Fruit fly (Drosophila melanogaster) whole organism, embryonic: ENCODE data around the gene CG10492.
A peak's percentile ranks its signal among the peaks of the same experiment; 100 is the strongest.

Source experiments
- Bgb ChIP-seq: fragments of 200-800 bp; sonication (Bioruptor generic); IDR thresholded peaks from 2 replicates; pipeline ENCODE4 v1.3.6; 2022; ENCODE audit warnings: missing biosample characterization, missing genetic modification characterization; ENCODE audit not compliant: partially characterized antibody
- CG10267 ChIP-seq: fragments of 200-800 bp; sonication (Bioruptor generic); optimal IDR thresholded peaks from 2 replicates; lab custom pipeline; 2018; ENCODE audit warnings: missing biosample characterization, mild to moderate bottlenecking, missing genetic modification characterization, moderate library complexity
- CG13424 ChIP-seq: fragments of 200-800 bp; sonication (Bioruptor generic); optimal IDR thresholded peaks from 2 replicates; lab custom pipeline; 2019; ENCODE audit warnings: missing biosample characterization, mild to moderate bottlenecking, missing genetic modification characterization, moderate library complexity
- CG15269 ChIP-seq: fragments of 200-800 bp; sonication (Bioruptor generic); optimal IDR thresholded peaks from 2 replicates; lab custom pipeline; 2018; ENCODE audit warnings: missing biosample characterization, mild to moderate bottlenecking, missing genetic modification characterization, moderate library complexity
- CG15514 ChIP-seq: fragments of 200-800 bp; sonication (Bioruptor generic); optimal IDR thresholded peaks from 3 replicates; lab custom pipeline; 2017; ENCODE audit warnings: missing biosample characterization, missing genetic modification characterization, mild to moderate bottlenecking, moderate library complexity, missing genetic modification reagents
- CG1603 ChIP-seq: fragments of 200-800 bp; sonication (Bioruptor generic); optimal IDR thresholded peaks from 2 replicates; lab custom pipeline; 2019; ENCODE audit warnings: missing biosample characterization, mild to moderate bottlenecking, missing genetic modification characterization, moderate library complexity
- CG2199 ChIP-seq: fragments of 200-800 bp; sonication (Bioruptor generic); IDR thresholded peaks from 3 replicates; pipeline ENCODE4 v1.3.6; 2022; ENCODE audit warnings: missing biosample characterization, missing genetic modification characterization
- CG32532 ChIP-seq: fragments of 200-800 bp; sonication (Bioruptor generic); IDR thresholded peaks from 2 replicates; pipeline ENCODE4 v1.3.6; 2022; ENCODE audit warnings: missing biosample characterization, missing genetic modification characterization
- CG34224 ChIP-seq: fragments of 200-800 bp; sonication (Bioruptor generic); IDR thresholded peaks from 3 replicates; pipeline ENCODE4 v1.3.6; 2022; ENCODE audit warnings: missing biosample characterization, missing genetic modification characterization; ENCODE audit not compliant: partially characterized antibody
- CG34422 ChIP-seq: fragments of 200-800 bp; sonication (Bioruptor generic); IDR thresholded peaks from 3 replicates; pipeline ENCODE4 v1.3.6; 2022; ENCODE audit warnings: missing biosample characterization, missing genetic modification characterization
- CG3726 ChIP-seq: fragments of 200-800 bp; sonication (Bioruptor generic); IDR thresholded peaks from 3 replicates; pipeline ENCODE4, ENCODE4 v1.3.6; 2022; ENCODE audit warnings: missing biosample characterization, missing genetic modification characterization
- CG42726 ChIP-seq: fragments of 200-800 bp; sonication (Bioruptor generic); IDR thresholded peaks from 2 replicates; pipeline ENCODE4 v1.3.6; 2022; ENCODE audit warnings: missing biosample characterization, missing genetic modification characterization; ENCODE audit not compliant: partially characterized antibody
- CG7271 ChIP-seq: fragments of 200-800 bp; sonication (Bioruptor generic); optimal IDR thresholded peaks from 2 replicates; lab custom pipeline; 2018; ENCODE audit warnings: missing biosample characterization, mild to moderate bottlenecking, missing genetic modification characterization, moderate library complexity
- CG7839 ChIP-seq: fragments of 200-800 bp; sonication (Bioruptor generic); optimal IDR thresholded peaks from 3 replicates; lab custom pipeline; 2018; ENCODE audit warnings: missing biosample characterization, mild to moderate bottlenecking, missing genetic modification characterization, moderate library complexity
- CG7963 ChIP-seq: fragments of 200-800 bp; sonication (Bioruptor generic); IDR thresholded peaks from 3 replicates; pipeline ENCODE4 v1.3.6; 2022; ENCODE audit warnings: missing biosample characterization, missing genetic modification characterization; ENCODE audit not compliant: partially characterized antibody
- CHES-1-like ChIP-seq: fragments of 200-800 bp; sonication (Bioruptor generic); optimal IDR thresholded peaks from 2 replicates; lab custom pipeline; 2016; ENCODE audit warnings: missing biosample characterization, missing genetic modification characterization
- E2f2 ChIP-seq: fragments of 200-800 bp; sonication (Bioruptor generic); IDR thresholded peaks from 2 replicates; pipeline ENCODE4 v1.3.6; 2022; ENCODE audit warnings: missing biosample characterization, missing genetic modification characterization
- Ets97D ChIP-seq: fragments of 200-800 bp; sonication (Bioruptor generic); optimal IDR thresholded peaks from 3 replicates; lab custom pipeline; 2016; ENCODE audit warnings: missing biosample characterization, missing genetic modification characterization
- GATAe ChIP-seq: fragments of 200-800 bp; sonication (Bioruptor generic); conservative IDR thresholded peaks from 2 replicates; pipeline ENCODE4 v1.3.6; 2022; ENCODE audit warnings: missing biosample characterization, missing genetic modification characterization
- HLH4C ChIP-seq: fragments of 200-800 bp; sonication (Bioruptor generic); IDR thresholded peaks from 3 replicates; pipeline ENCODE4 v1.3.6; 2022; ENCODE audit warnings: missing biosample characterization, missing genetic modification characterization; ENCODE audit not compliant: partially characterized antibody
- Max ChIP-seq: fragments of 200-800 bp; sonication (Bioruptor generic); optimal IDR thresholded peaks from 2 replicates; lab custom pipeline; 2016; ENCODE audit warnings: missing biosample characterization, mild to moderate bottlenecking, missing genetic modification characterization
- Med ChIP-seq: fragments of 200-800 bp; sonication (Bioruptor generic); peaks from one replicate; lab custom pipeline; 2016; ENCODE audit warnings: missing biosample characterization, missing genetic modification characterization, mild to moderate bottlenecking, inconsistent platforms, moderate library complexity
- Neu2 ChIP-seq: fragments of 200-800 bp; sonication (Bioruptor generic); optimal IDR thresholded peaks from 3 replicates; lab custom pipeline; 2016; ENCODE audit warnings: missing biosample characterization, missing genetic modification characterization, borderline replicate concordance
- Oaz ChIP-seq: fragments of 200-800 bp; sonication (Bioruptor generic); IDR thresholded peaks from 2 replicates; pipeline ENCODE4 v1.3.6; 2022; ENCODE audit warnings: missing biosample characterization, missing genetic modification characterization
- Scr ChIP-seq: fragments of 200-800 bp; sonication (Bioruptor generic); IDR thresholded peaks from 2 replicates; pipeline ENCODE4 v1.3.6; 2022; ENCODE audit warnings: missing biosample characterization, missing genetic modification characterization; ENCODE audit not compliant: partially characterized antibody
- Sin3A ChIP-seq: fragments of >200 bp; optimal IDR thresholded peaks from 2 replicates; lab custom pipeline; 2018
- Six4 ChIP-seq: fragments of 200-800 bp; sonication (Bioruptor generic); optimal IDR thresholded peaks from 2 replicates; lab custom pipeline; 2016; ENCODE audit warnings: missing biosample characterization, missing genetic modification characterization
- Vsx1 ChIP-seq: fragments of 200-800 bp; sonication (Bioruptor generic); optimal IDR thresholded peaks from 2 replicates; lab custom pipeline; 2017; ENCODE audit warnings: missing biosample characterization, mild to moderate bottlenecking, missing genetic modification characterization, missing genetic modification reagents
- Xbp1 ChIP-seq: fragments of 200-800 bp; sonication (Bioruptor generic); optimal IDR thresholded peaks from 3 replicates; lab custom pipeline; 2016; ENCODE audit warnings: missing biosample characterization, mild to moderate bottlenecking, missing genetic modification characterization
- amos ChIP-seq: fragments of 200-800 bp; sonication (Bioruptor generic); IDR thresholded peaks from 2 replicates; pipeline ENCODE4 v1.3.6; 2022; ENCODE audit warnings: missing biosample characterization, missing genetic modification characterization; ENCODE audit not compliant: partially characterized antibody
- cad ChIP-seq: fragments of >200 bp; optimal IDR thresholded peaks from 2 replicates; lab custom pipeline; 2017; ENCODE audit warnings: missing biosample characterization, missing genetic modification characterization
- chif ChIP-seq, 2 experiments: fragments of 200-800 bp; sonication (Bioruptor generic); optimal IDR thresholded peaks; 3 replicates each; lab custom pipeline; 2016; ENCODE audit warnings: missing biosample characterization in 2 of 2, missing genetic modification characterization in 2 of 2
- chinmo ChIP-seq: fragments of 200-800 bp; sonication (Bioruptor generic); IDR thresholded peaks from 4 replicates; pipeline ENCODE4 v1.3.6; 2022; ENCODE audit warnings: missing biosample characterization, missing genetic modification characterization; ENCODE audit not compliant: partially characterized antibody
- dati ChIP-seq: fragments of 200-800 bp; sonication (Bioruptor generic); IDR thresholded peaks from 2 replicates; pipeline ENCODE4 v1.3.6; 2022; ENCODE audit warnings: missing biosample characterization, missing genetic modification characterization
- dmrt99B ChIP-seq: fragments of 200-800 bp; sonication (Bioruptor generic); optimal IDR thresholded peaks from 2 replicates; lab custom pipeline; 2018; ENCODE audit warnings: missing biosample characterization, mild to moderate bottlenecking, missing genetic modification characterization, moderate library complexity
- en ChIP-seq: fragments of 200-800 bp; sonication (Bioruptor generic); optimal IDR thresholded peaks from 2 replicates; lab custom pipeline; 2016; ENCODE audit warnings: missing biosample characterization, missing genetic modification characterization
- exex ChIP-seq: fragments of 200-800 bp; sonication (Bioruptor generic); optimal IDR thresholded peaks from 4 replicates; lab custom pipeline; 2018; ENCODE audit warnings: missing biosample characterization, mild to moderate bottlenecking, missing genetic modification characterization, moderate library complexity
- grau ChIP-seq: fragments of 200-800 bp; optimal IDR thresholded peaks from 3 replicates; lab custom pipeline; 2019; ENCODE audit warnings: missing biosample characterization, mild to moderate bottlenecking, missing genetic modification characterization, moderate library complexity
- hbn ChIP-seq: fragments of 200-800 bp; sonication (Bioruptor generic); IDR thresholded peaks from 2 replicates; pipeline ENCODE4 v1.3.6; 2022; ENCODE audit warnings: missing biosample characterization, missing genetic modification characterization; ENCODE audit not compliant: partially characterized antibody
- knrl ChIP-seq: fragments of 200-800 bp; sonication (Bioruptor generic); IDR thresholded peaks from 3 replicates; pipeline ENCODE4 v1.3.6; 2022; ENCODE audit warnings: missing biosample characterization, missing genetic modification characterization; ENCODE audit not compliant: partially characterized antibody
- lov ChIP-seq, 2 experiments: fragments of 200-800 bp in 1 of 2; fragments of >200 bp in 1 of 2; sonication (Bioruptor generic) in 1 of 2; IDR thresholded peaks in 1 of 2; optimal IDR thresholded peaks in 1 of 2; 2 replicates in 1 of 2; 3 replicates in 1 of 2; pipeline versions ENCODE4 v1.3.6 to Lab custom; 2017 to 2022; ENCODE audit warnings: missing biosample characterization in 1 of 2, missing genetic modification characterization in 1 of 2
- pb ChIP-seq: fragments of 200-800 bp; sonication (Bioruptor generic); optimal IDR thresholded peaks from 3 replicates; lab custom pipeline; 2016; ENCODE audit warnings: missing biosample characterization, missing genetic modification characterization
- row ChIP-seq: fragments of 200-800 bp; sonication (Bioruptor generic); IDR thresholded peaks from 3 replicates; pipeline ENCODE4 v1.3.6; 2022; ENCODE audit warnings: missing biosample characterization, missing genetic modification characterization
- sna ChIP-seq: fragments of 200-800 bp; sonication (Bioruptor generic); IDR thresholded peaks from 2 replicates; pipeline ENCODE4 v1.3.6; 2022; ENCODE audit warnings: missing biosample characterization, missing genetic modification characterization; ENCODE audit not compliant: partially characterized antibody
- sob ChIP-seq: fragments of 200-800 bp; sonication (Bioruptor generic); IDR thresholded peaks from 2 replicates; pipeline ENCODE4 v1.3.6; 2022; ENCODE audit warnings: missing biosample characterization, missing genetic modification characterization
- usp ChIP-seq: fragments of >200 bp; optimal IDR thresholded peaks from 2 replicates; lab custom pipeline; 2017; ENCODE audit warnings: missing biosample characterization, missing genetic modification characterization
- vvl ChIP-seq: fragments of 200-800 bp; sonication (Bioruptor generic); IDR thresholded peaks from 2 replicates; pipeline ENCODE4 v1.3.6; 2022; ENCODE audit warnings: missing biosample characterization, missing genetic modification characterization
- zen ChIP-seq: fragments of 200-800 bp; sonication (Bioruptor generic); optimal IDR thresholded peaks from 3 replicates; lab custom pipeline; 2018; ENCODE audit warnings: missing biosample characterization, mild to moderate bottlenecking, missing genetic modification characterization, moderate library complexity

Gene CG10492

dm6 chr2L:19034213-19034929, 19.5 kb upstream of the CG10492 start, which contains the start of the genes mib2 and CG31800 (continued):
- TF ChIP-seq zen (tag; lab: Kevin White, UChicago) = no peak
- TF ChIP-seq row (GFP tag; lab: Robert Waterston, UW) = peak; percentile 44; the same call in 1 of the 3 replicates
- no peak for TF ChIP-seq CG7271 (tag; lab: Kevin White, UChicago)
- TF ChIP-seq vvl (GFP tag; lab: Robert Waterston, UW) = peak; percentile 8; the same call in 1 of the 2 replicates
- no peak for TF ChIP-seq CG15269
- no peak for TF ChIP-seq CG32532 (GFP tag; lab: Robert Waterston, UW)
- no peak for TF ChIP-seq CG34422 (GFP tag; lab: Robert Waterston, UW)
- no peak for TF ChIP-seq chif (GFP tag; optimal IDR thresholded peaks at IDR 0.05; lab: Kevin White, UChicago)
- peak; percentile 86 for TF ChIP-seq knrl (GFP tag; lab: Robert Waterston, UW)
- TF ChIP-seq CG3726 (GFP tag; lab: Robert Waterston, UW) = no peak
- peak; percentile 16 for TF ChIP-seq CG10267 (tag; lab: Kevin White, UChicago)
- TF ChIP-seq Scr (GFP tag; lab: Robert Waterston, UW) = peak; percentile 85
- peak; percentile 26 for TF ChIP-seq CG15514 (GFP tag; lab: Kevin White, UChicago)
- TF ChIP-seq CG7839 (tag; lab: Kevin White, UChicago) = no peak
- TF ChIP-seq CG7963 (GFP tag; lab: Robert Waterston, UW) = peak; percentile 86
- 0 out of 3 replicates have a peak, but pooled peaks have one; percentile 53 for TF ChIP-seq CG2199
- peak; percentile 2 for TF ChIP-seq CG13424 (tag; lab: Kevin White, UChicago)
- no peak for TF ChIP-seq usp (GFP tag; lab: Kevin White, UChicago)
- peak; percentile 20 for TF ChIP-seq grau (tag; lab: Kevin White, UChicago)
- peak; percentile 55 for TF ChIP-seq hbn (GFP tag; lab: Robert Waterston, UW)
- peak; percentile 80 for TF ChIP-seq Med (GFP tag; lab: Kevin White, UChicago)
- TF ChIP-seq Bgb (GFP tag; lab: Robert Waterston, UW) = peak; percentile 89
- no peak for TF ChIP-seq Max (GFP tag; lab: Kevin White, UChicago)
- TF ChIP-seq Sin3A (lab: Kevin White, UChicago) = peak; percentile 12
- TF ChIP-seq Neu2 (GFP tag; lab: Kevin White, UChicago) = no peak
- TF ChIP-seq Vsx1 (GFP tag; lab: Kevin White, UChicago) = no peak
- TF ChIP-seq exex (tag; lab: Kevin White, UChicago) = no peak
- no peak for TF ChIP-seq CHES-1-like (GFP tag; lab: Kevin White, UChicago)
- no peak for TF ChIP-seq GATAe (GFP tag; lab: Robert Waterston, UW)
- TF ChIP-seq lov (optimal IDR thresholded peaks at IDR 0.05; lab: Kevin White, UChicago) = no peak
- TF ChIP-seq lov (GFP tag; IDR thresholded peaks at IDR 0.05; lab: Robert Waterston, UW) = no peak
- no peak for TF ChIP-seq dati
- peak; percentile 83 for TF ChIP-seq sna
- peak; percentile 35; the same call in 1 of the 2 replicates for TF ChIP-seq sob
- TF ChIP-seq Six4 (GFP tag; lab: Kevin White, UChicago) = no peak
- TF ChIP-seq CG34224 (GFP tag; lab: Robert Waterston, UW) = peak; percentile 80
- no peak for TF ChIP-seq dmrt99B (tag; lab: Kevin White, UChicago)
- TF ChIP-seq E2f2 (GFP tag; lab: Robert Waterston, UW) = no peak; the same call in 1 of the 2 replicates
- peak; percentile 82; the same call in 2 of the 4 replicates for TF ChIP-seq chinmo (GFP tag; lab: Robert Waterston, UW)
- no peak for TF ChIP-seq pb (GFP tag; lab: Kevin White, UChicago)
- peak; percentile 80 for TF ChIP-seq CG42726 (GFP tag; lab: Robert Waterston, UW)
- peak; percentile 26 for TF ChIP-seq Xbp1
- TF ChIP-seq en (GFP tag; lab: Kevin White, UChicago) = no peak
- TF ChIP-seq amos (GFP tag; lab: Robert Waterston, UW) = peak; percentile 88
- TF ChIP-seq Oaz = no peak
- TF ChIP-seq HLH4C (GFP tag; lab: Robert Waterston, UW) = peak; percentile 89
- peak; percentile 50 for TF ChIP-seq CG1603 (tag; lab: Kevin White, UChicago)
- peak; percentile 8 for TF ChIP-seq Ets97D (GFP tag; lab: Kevin White, UChicago)
- no peak for TF ChIP-seq cad (GFP tag; lab: Kevin White, UChicago)
